Worm (Caenorhabditis elegans) whole organism, L4 larva: ENCODE data around the gene mesp-1.

Experiments used
- F44E2.7 ChIP-seq: fragments of 200-800 bp; sonication (Bioruptor generic); IDR thresholded peaks from 2 replicates; pipeline ENCODE4 v2.1.2; 2022; ENCODE audit warnings: missing genetic modification characterization, missing compliant biosample characterization
- lin-15B ChIP-seq: fragments of 150-350 bp; sonication (generic microtip); optimal IDR thresholded peaks from 3 replicates; lab custom pipeline; 2014; ENCODE audit warnings: missing biosample characterization, missing genetic modification characterization
- mdl-1 ChIP-seq, 2 experiments: fragments of 150-350 bp in 1 of 2; sonication (generic microtip) in 1 of 2; optimal IDR thresholded peaks; 2 replicates each; lab custom pipeline; 2014 to 2017; ENCODE audit warnings: missing biosample characterization in 2 of 2, missing genetic modification characterization in 2 of 2
- nhr-11 ChIP-seq: fragments of 150-350 bp; optimal IDR thresholded peaks from 2 replicates; lab custom pipeline; 2014; ENCODE audit warnings: missing biosample characterization, missing genetic modification characterization
- nhr-237 ChIP-seq: sonication (generic microtip); optimal IDR thresholded peaks from 2 replicates; lab custom pipeline; 2017; ENCODE audit warnings: missing biosample characterization, missing genetic modification characterization
- snpc-1.2 ChIP-seq: fragments of 200-800 bp; sonication (Bioruptor generic); IDR thresholded peaks from 2 replicates; pipeline ENCODE4 v1.3.6; 2022; ENCODE audit warnings: missing genetic modification reagents, missing genetic modification characterization, missing compliant biosample characterization
- unc-39 ChIP-seq: sonication (generic microtip); optimal IDR thresholded peaks from 2 replicates; lab custom pipeline; 2017; ENCODE audit warnings: missing biosample characterization, missing genetic modification characterization
- unc-62 ChIP-seq, 3 experiments: fragments of 150-350 bp in 1 of 3; sonication (generic microtip); optimal IDR thresholded peaks in 2 of 3; peaks in 1 of 3; 1 replicate in 1 of 3; 2 replicates in 2 of 3; lab custom pipeline; 2014 to 2017; ENCODE audit warnings: missing biosample characterization in 3 of 3, missing genetic modification characterization in 3 of 3, missing genetic modification reagents in 3 of 3, missing genotype in 1 of 3

DNA sequence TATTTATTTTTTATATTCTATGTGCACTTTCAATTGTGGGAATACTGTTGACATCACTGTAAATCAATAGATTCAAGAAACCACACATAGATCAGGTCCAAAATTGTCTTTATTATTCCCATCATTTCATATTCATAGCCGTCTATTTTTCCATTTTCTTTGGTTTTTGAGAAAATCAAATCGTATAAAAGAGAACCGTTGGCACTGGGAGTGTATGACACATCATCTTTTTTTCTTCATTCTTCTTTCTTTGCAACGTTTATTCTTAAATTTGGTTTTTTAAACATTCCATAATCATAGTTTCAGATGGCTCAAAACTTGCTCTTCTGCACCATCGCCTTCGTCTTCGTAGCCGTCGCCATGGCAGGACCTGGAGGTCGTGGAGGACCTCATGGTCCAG lies 9.2 kb upstream of the mesp-1 start, which contains the start of gene srlf-2:
- TF ChIP-seq nhr-237 (no peak), mdl-1 (tag; optimal IDR thresholded peaks at IDR 0.05; lab: Kevin White, UChicago) (no peak), nhr-11 (tag; lab: Kevin White, UChicago) (no peak), snpc-1.2 (GFP tag; lab: Robert Waterston, UW) (no peak), lin-15B (no peak), F44E2.7 (GFP tag; lab: Robert Waterston, UW) (no peak), unc-39 (tag; lab: Kevin White, UChicago) (no peak), unc-62 (GFP tag; optimal IDR thresholded peaks at IDR 0.05 in 1 of 2; lab: Kevin White, UChicago) (no peak), unc-62 (tag; optimal IDR thresholded peaks at IDR 0.05; lab: Kevin White, UChicago) (no peak)
